Fruit fly (Drosophila melanogaster): ENCODE measurements around the gene Cyp4ac1.

- TF ChIP-seq CG12605 (GFP tag; IDR thresholded peaks at IDR 0.05) (no peak), CG8301 (tag; optimal IDR thresholded peaks at IDR 0.05) (no peak), Pif1A (GFP tag; optimal IDR thresholded peaks at IDR 0.05) (no peak), CG8159 (tag; optimal IDR thresholded peaks at IDR 0.05) (no peak), D1 (tag; optimal IDR thresholded peaks at IDR 0.05) (no peak), CG32121 (GFP tag; IDR thresholded peaks at IDR 0.05) (no peak), EcR (GFP tag; optimal IDR thresholded peaks at IDR 0.05) (no peak), CG13204 (GFP tag; optimal IDR thresholded peaks at IDR 0.05) (no peak), rn (GFP tag; IDR thresholded peaks at IDR 0.05) (no peak), Pif1B (GFP tag; optimal IDR thresholded peaks at IDR 0.05) (no peak)
These were observed 40.6 kb downstream of the Cyp4ac1 start for dm6 chr2L:5304367-5304766.
